Worm (Caenorhabditis elegans): ENCODE data around the gene lars-1.

The lars-1 gene

DNA sequence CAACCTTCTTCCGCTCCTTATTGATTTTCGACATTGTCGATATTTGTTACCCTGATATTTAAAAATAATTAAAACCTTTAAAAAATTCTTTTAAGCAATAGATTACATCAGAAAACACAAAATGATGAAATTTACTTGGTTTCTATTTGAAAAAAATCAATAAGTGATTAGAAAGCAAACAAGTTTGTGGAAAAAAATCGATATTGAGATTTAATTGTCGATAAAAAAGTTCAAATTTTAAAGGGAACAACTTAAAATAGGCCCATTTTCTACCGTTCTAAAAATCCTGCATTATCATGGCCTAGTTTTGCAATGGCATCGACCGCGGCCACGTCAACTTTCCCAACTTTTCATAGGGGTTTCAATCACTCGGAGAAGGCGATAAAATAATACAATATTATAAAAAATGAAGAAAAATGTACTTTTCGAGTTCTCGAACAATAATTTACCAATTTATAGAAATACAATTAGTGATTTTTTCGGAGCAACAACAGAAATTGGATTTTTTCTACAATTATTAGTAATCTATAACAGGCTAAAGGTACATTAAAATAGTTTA, at the start of gene lars-1:
Gene lars-1 (minus strand): TSS at position 51 of the 559 bp plus-strand sequence.
- TF ChIP-seq nhr-90 (tag; optimal IDR thresholded peaks at IDR 0.05): no peak
- TF ChIP-seq tbp1 (GFP tag; optimal IDR thresholded peaks at IDR 0.05): no peak
- TF ChIP-seq let-607 (tag; optimal IDR thresholded peaks at IDR 0.05): peak; percentile 87 to 92
- peak; percentile 48 for TF ChIP-seq nhr-80 (tag; optimal IDR thresholded peaks at IDR 0.05)

DNA sequence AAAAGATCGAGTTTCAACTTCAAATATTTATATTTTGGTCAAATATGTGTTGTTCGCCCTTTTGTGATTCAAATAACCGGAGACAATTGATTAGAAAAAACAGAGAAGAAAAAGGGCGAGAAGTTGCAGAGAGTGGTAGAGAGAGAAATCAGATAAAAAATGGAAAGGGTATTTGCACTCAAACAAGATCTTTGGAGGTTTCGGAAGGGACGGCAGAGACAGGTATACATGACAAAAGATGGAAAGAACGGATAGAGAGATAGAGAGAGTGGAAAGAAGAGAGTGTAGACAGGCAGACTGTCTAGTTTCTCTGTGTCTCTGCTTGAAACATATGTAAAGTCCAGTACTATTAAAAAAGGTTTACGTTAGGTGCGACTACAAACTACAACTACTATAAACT, 49.6 kb upstream of the lars-1 start:
- peak; percentile 25; the same call in 1 of the 2 replicates for TF ChIP-seq hmg-1.2 (GFP tag; IDR thresholded peaks at IDR 0.05)
- TF ChIP-seq ekl-4 (GFP tag; IDR thresholded peaks at IDR 0.05): no peak
- TF ChIP-seq cebp-1 (GFP tag; IDR thresholded peaks at IDR 0.05): no peak
- TF ChIP-seq cebp-1 (tag; optimal IDR thresholded peaks at IDR 0.05): no peak
- TF ChIP-seq K11D2.4 (GFP tag; IDR thresholded peaks at IDR 0.05): no peak
- TF ChIP-seq rcor-1 (GFP tag; IDR thresholded peaks at IDR 0.05): no peak
- no peak for TF ChIP-seq lin-26 (GFP tag; IDR thresholded peaks at IDR 0.05)
- TF ChIP-seq Y56A3A.18 (GFP tag; IDR thresholded peaks at IDR 0.05): no peak
- no peak for TF ChIP-seq die-1 (tag; optimal IDR thresholded peaks at IDR 0.05)
- TF ChIP-seq pbrm-1 (GFP tag; IDR thresholded peaks at IDR 0.05): no peak
- TF ChIP-seq mel-28 (tag; optimal IDR thresholded peaks at IDR 0.05; ENCODE audit: borderline replicate concordance): no peak
- peak; percentile 25 for TF ChIP-seq lin-40 (tag; optimal IDR thresholded peaks at IDR 0.05)
- no peak for TF ChIP-seq zfh-2 (GFP tag; conservative IDR thresholded peaks at IDR 0.05)
- TF ChIP-seq bed-1 (GFP tag; IDR thresholded peaks at IDR 0.05): no peak
- TF ChIP-seq tlf-1 (GFP tag; optimal IDR thresholded peaks at IDR 0.05): no peak
- no peak for TF ChIP-seq nhr-80 (tag; optimal IDR thresholded peaks at IDR 0.05)
- TF ChIP-seq T07F8.4 (tag; optimal IDR thresholded peaks at IDR 0.05): no peak
- TF ChIP-seq attf-5 (GFP tag; optimal IDR thresholded peaks at IDR 0.05): no peak

- 0 out of 2 replicates have a peak, but pooled peaks have one; percentile 39 for TF ChIP-seq nfyb-1 (GFP tag; IDR thresholded peaks at IDR 0.05)
- TF ChIP-seq F23B12.7 (tag; optimal IDR thresholded peaks at IDR 0.05; ENCODE audit: insufficient read depth): no peak
Observed at ce11 chrIII:4234642-4235295, 48.2 kb upstream of the lars-1 start.

DNA sequence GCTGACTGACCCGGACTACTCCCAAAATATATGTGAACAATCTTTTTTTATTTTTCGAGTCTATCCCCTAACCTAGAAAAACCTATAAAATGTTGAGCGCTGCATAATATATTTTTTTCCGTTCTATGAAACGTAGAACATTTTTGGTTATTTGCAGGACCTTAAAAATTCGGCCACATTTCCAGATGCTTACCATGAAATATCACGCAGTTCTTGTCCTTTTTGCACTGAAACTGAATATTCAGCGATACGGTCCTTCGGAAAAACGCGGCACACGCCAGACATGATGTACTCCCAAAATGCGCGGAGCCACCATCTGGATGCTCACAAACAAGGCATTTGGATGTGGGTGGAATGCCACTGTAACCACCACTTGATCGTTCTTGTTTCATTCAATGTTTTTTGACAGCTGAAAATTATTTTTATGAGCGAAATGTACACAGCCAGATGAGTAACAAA, 46.2 kb upstream of the lars-1 start, which contains the start of gene nhr-20:
Gene nhr-20 (minus strand): TSS at position 409 of the 459 bp plus-strand sequence.
- no peak for TF ChIP-seq nhr-120 (GFP tag; IDR thresholded peaks at IDR 0.05)
- TF ChIP-seq ztf-25 (GFP tag; IDR thresholded peaks at IDR 0.05): no peak
- no peak for TF ChIP-seq xnd-1 (tag; optimal IDR thresholded peaks at IDR 0.05)
- TF ChIP-seq B0019.2 (GFP tag; conservative IDR thresholded peaks at IDR 0.05): no peak
- no peak for TF ChIP-seq aptf-3 (GFP tag; IDR thresholded peaks at IDR 0.05)
- TF ChIP-seq ztf-26 (tag; optimal IDR thresholded peaks at IDR 0.05): no peak
- no peak for TF ChIP-seq tbx-9 (tag; optimal IDR thresholded peaks at IDR 0.05; ENCODE audit: borderline replicate concordance)
- no peak for TF ChIP-seq nfya-1 (tag; optimal IDR thresholded peaks at IDR 0.05; ENCODE audit: borderline replicate concordance, insufficient read depth)
- no peak for TF ChIP-seq Y53F4B.3 (GFP tag; IDR thresholded peaks at IDR 0.05)
- TF ChIP-seq bed-2 (GFP tag; IDR thresholded peaks at IDR 0.05): no peak
- TF ChIP-seq mxl-1 (tag; optimal IDR thresholded peaks at IDR 0.05): no peak
- no peak for TF ChIP-seq lin-40 (tag; optimal IDR thresholded peaks at IDR 0.05)
- TF ChIP-seq nfya-2 (GFP tag; IDR thresholded peaks at IDR 0.05): no peak
